Fruit fly (Drosophila melanogaster): ENCODE results near the gene CG9630.

DNA sequence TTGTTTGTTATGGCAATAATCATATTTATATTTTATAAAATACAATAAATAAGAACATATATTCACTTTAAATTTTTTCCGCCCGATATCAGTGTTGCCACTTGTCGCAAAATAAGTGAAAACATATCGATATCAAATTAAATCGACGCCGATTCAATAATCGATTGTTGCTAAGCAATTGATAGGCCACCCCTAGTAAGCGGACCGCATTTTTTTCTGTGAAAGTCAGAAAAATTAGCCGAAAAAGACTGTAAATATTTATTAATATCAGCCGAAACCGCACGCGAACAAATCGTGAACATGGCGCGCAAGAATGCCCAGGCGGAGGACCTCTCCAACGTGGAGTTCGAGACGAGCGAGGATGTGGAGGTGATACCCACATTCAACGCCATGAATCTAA, 43.3 kb upstream of the CG9630 start, which contains the start of gene CG7483:
- TF ChIP-seq Sox102F (GFP tag; optimal IDR thresholded peaks at IDR 0.05) (no peak), CG6854 (GFP tag; optimal IDR thresholded peaks at IDR 0.05) (no peak), Hr4 (GFP tag; optimal IDR thresholded peaks at IDR 0.05) (no peak), CG4318 (GFP tag; optimal IDR thresholded peaks at IDR 0.05) (no peak), acj6 (GFP tag; optimal IDR thresholded peaks at IDR 0.05) (no peak), CG11762 (GFP tag; optimal IDR thresholded peaks at IDR 0.05; ENCODE audit: insufficient read depth) (no peak), net (GFP tag; optimal IDR thresholded peaks at IDR 0.05) (no peak), Ets21C (GFP tag; optimal IDR thresholded peaks at IDR 0.05) (no peak)
